Fruit fly (Drosophila melanogaster) S2 (cell line): ENCODE results near the gene CG7668.

ENCODE experiments used
- CG8478 ChIP-seq: fragments of >200 bp; optimal IDR thresholded peaks from 2 replicates; lab custom pipeline; 2018
- CTCF ChIP-seq, 2 experiments: fragments of >200 bp; optimal IDR thresholded peaks; 2 replicates each; lab custom pipeline; 2018

- TF ChIP-seq CG8478 (lab: Kevin White, UChicago) (no peak), CTCF (optimal IDR thresholded peaks at IDR 0.05; lab: Kevin White, UChicago) (no peak)
These were observed 40.7 kb upstream of the CG7668 start for dm6 chr3L:19961805-19962204.
